Worm (Caenorhabditis elegans): ENCODE results near the gene srd-59.

The srd-59 gene

DNA sequence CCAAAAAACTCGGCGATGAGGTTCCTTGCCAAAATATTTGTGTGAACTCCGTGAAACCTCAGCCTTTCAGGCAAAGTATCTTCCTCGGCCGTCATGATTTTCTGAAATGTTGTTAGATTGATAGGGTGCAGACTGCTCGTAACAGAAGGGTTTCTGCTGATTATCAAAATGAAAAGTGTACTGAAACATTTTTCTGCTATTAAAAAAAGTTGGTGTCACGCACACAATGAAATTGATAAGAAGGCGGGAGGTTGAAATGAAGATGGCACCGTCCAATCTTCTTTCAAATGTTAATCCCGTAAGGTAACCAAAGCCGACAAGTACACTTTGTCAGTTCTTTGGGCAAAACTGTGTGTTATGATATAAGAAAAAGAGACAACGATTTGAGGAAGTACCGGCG, 31.4 kb downstream of the srd-59 start:
- TF ChIP-seq nhr-80 (tag; optimal IDR thresholded peaks at IDR 0.05) (peak; percentile 83), tbp1 (GFP tag; optimal IDR thresholded peaks at IDR 0.05) (peak; percentile 2), snpc-1.3 (tag; optimal IDR thresholded peaks at IDR 0.05; ENCODE audit: insufficient read depth) (no peak), dox-1 (GFP tag; IDR thresholded peaks at IDR 0.05) (0 out of 2 replicates have a peak, but pooled peaks have one; percentile 32), dpff-1 (tag; optimal IDR thresholded peaks at IDR 0.05) (no peak), unc-130 (GFP tag; optimal IDR thresholded peaks at IDR 0.05) (no peak), K12H6.12 (tag; optimal IDR thresholded peaks at IDR 0.05) (no peak), C17E4.6 (GFP tag; IDR thresholded peaks at IDR 0.05) (no peak), him-1 (tag; optimal IDR thresholded peaks at IDR 0.05) (no peak), let-607 (tag; optimal IDR thresholded peaks at IDR 0.05) (peak in 1 of 2 experiments; percentile 40), F37B4.10 (GFP tag; IDR thresholded peaks at IDR 0.05) (0 out of 2 replicates have a peak, but pooled peaks have one; percentile 64), F39B2.1 (GFP tag; IDR thresholded peaks at IDR 0.05) (no peak), aptf-2 (GFP tag; conservative IDR thresholded peaks at IDR 0.05) (no peak), cebp-1 (GFP tag; IDR thresholded peaks at IDR 0.05) (no peak), cebp-1 (tag; optimal IDR thresholded peaks at IDR 0.05) (no peak)

DNA sequence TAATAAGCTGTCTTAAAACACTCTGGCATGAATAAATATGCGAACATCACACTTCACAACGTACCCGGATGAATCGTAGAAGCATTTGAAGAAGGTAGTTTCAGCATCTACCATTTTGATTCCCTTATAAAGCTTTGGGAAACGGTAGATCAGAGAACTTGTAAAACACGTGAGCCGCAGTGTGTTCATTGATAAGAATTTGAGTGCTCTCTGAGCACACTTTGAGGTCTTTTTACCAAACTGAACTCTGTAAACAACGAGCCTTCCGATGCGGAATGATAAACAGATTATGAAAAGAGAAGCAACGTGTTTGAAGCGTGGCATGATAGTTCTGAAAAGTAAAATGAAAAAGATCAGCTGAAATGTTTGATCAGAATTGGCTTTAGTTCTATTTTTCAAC, 32.8 kb downstream of the srd-59 start, which contains the start of gene aqp-1:
Gene aqp-1, minus strand, starts transcription at position 102 of the 400 bp plus-strand sequence.
- TF ChIP-seq tbp1 (GFP tag; optimal IDR thresholded peaks at IDR 0.05) (peak; percentile 22), B0336.3 (GFP tag; IDR thresholded peaks at IDR 0.05) (0 out of 2 replicates have a peak, but pooled peaks have one; percentile 30), ztf-22 (GFP tag; optimal IDR thresholded peaks at IDR 0.05) (peak; percentile 32), bed-2 (GFP tag; IDR thresholded peaks at IDR 0.05) (no peak), ccch-3 (GFP tag; optimal IDR thresholded peaks at IDR 0.05) (no peak), let-607 (tag; optimal IDR thresholded peaks at IDR 0.05) (peak in 1 of 2 experiments; percentile 58), tlf-1 (GFP tag; optimal IDR thresholded peaks at IDR 0.05) (peak; percentile 7), sptf-2 (GFP tag; optimal IDR thresholded peaks at IDR 0.05) (no peak), ztf-25 (GFP tag; IDR thresholded peaks at IDR 0.05) (no peak), nhr-80 (tag; optimal IDR thresholded peaks at IDR 0.05) (peak; percentile 81), attf-5 (GFP tag; optimal IDR thresholded peaks at IDR 0.05) (peak; percentile 3), ztf-26 (tag; optimal IDR thresholded peaks at IDR 0.05) (no peak), lsy-27 (tag; optimal IDR thresholded peaks at IDR 0.05; ENCODE audit: borderline replicate concordance, insufficient read depth) (no peak), F52B5.7 (tag; optimal IDR thresholded peaks at IDR 0.05) (no peak)

DNA sequence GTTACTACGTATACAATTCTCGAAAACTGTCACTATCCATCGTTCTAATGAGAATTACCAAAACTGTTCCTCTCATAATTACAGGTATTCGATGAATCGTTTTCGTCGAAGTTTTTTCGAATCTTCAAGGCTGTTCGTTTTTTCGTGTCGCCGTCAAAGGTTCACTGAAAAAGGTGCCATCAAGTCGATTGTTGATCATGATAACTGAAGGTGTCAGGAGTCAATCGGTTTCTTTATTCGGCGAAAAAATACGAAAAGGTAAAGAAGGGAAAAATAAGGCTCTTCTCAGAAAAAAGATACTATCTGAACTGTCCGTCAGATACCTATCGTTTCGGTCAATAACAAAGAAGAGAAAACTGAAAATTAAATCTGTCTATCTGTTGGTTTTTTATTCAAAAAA, 33.3 kb downstream of the srd-59 start:
- TF ChIP-seq ceh-100 (GFP tag; IDR thresholded peaks at IDR 0.05) (no peak), snpc-4 (GFP tag; optimal IDR thresholded peaks at IDR 0.05) (no peak), snpc-4 (tag; optimal IDR thresholded peaks at IDR 0.05) (no peak), zim-3 (tag; optimal IDR thresholded peaks at IDR 0.05) (no peak), C17E4.6 (GFP tag; IDR thresholded peaks at IDR 0.05) (no peak), rcor-1 (GFP tag; IDR thresholded peaks at IDR 0.05) (no peak), tbp1 (GFP tag; optimal IDR thresholded peaks at IDR 0.05) (no peak), bed-2 (GFP tag; IDR thresholded peaks at IDR 0.05) (no peak), mel-28 (tag; optimal IDR thresholded peaks at IDR 0.05; ENCODE audit: borderline replicate concordance) (no peak), mxl-1 (tag; optimal IDR thresholded peaks at IDR 0.05) (no peak), unc-130 (GFP tag; optimal IDR thresholded peaks at IDR 0.05) (no peak), F57C9.4 (tag; optimal IDR thresholded peaks at IDR 0.05) (no peak), die-1 (tag; optimal IDR thresholded peaks at IDR 0.05) (no peak)
